Worm (Caenorhabditis elegans) whole organism, young adult: ENCODE results near the gene Y38C1AA.19.

ENCODE experiments used
- F55B11.4 ChIP-seq: sonication (generic microtip); optimal IDR thresholded peaks from 2 replicates; lab custom pipeline; 2016; ENCODE audit warnings: missing compliant biosample characterization, missing genetic modification characterization, borderline replicate concordance; ENCODE audit not compliant: insufficient read depth
- F57A8.1 ChIP-seq: fragments of 200-800 bp; sonication (Bioruptor generic); optimal IDR thresholded peaks from 2 replicates; lab custom pipeline; 2018; ENCODE audit warnings: mild to moderate bottlenecking, missing genetic modification characterization, moderate library complexity, missing compliant biosample characterization
- ama-1 ChIP-seq, 3 experiments: fragments of 150-350 bp in 1 of 3; sonication (generic microtip) in 2 of 3; optimal IDR thresholded peaks; 2 replicates each; lab custom pipeline; 2014 to 2018; ENCODE audit warnings: missing biosample characterization in 2 of 3, missing genetic modification characterization in 2 of 3, missing genetic modification reagents in 2 of 3
- attf-5 ChIP-seq: fragments of 200-800 bp; sonication (Bioruptor generic); optimal IDR thresholded peaks from 2 replicates; lab custom pipeline; 2018; ENCODE audit warnings: mild to moderate bottlenecking, missing genetic modification characterization, missing compliant biosample characterization
- lin-40 ChIP-seq: sonication (generic microtip); optimal IDR thresholded peaks from 2 replicates; lab custom pipeline; 2016; ENCODE audit warnings: missing genetic modification characterization, mild to moderate bottlenecking, missing compliant biosample characterization, missing genotype, missing genetic modification reagents
- mcd-1 ChIP-seq: fragments of 200-800 bp; sonication (Bioruptor generic); IDR thresholded peaks from 2 replicates; pipeline ENCODE4 v1.3.6; 2022; ENCODE audit warnings: missing genetic modification reagents, missing genetic modification characterization, missing compliant biosample characterization

DNA sequence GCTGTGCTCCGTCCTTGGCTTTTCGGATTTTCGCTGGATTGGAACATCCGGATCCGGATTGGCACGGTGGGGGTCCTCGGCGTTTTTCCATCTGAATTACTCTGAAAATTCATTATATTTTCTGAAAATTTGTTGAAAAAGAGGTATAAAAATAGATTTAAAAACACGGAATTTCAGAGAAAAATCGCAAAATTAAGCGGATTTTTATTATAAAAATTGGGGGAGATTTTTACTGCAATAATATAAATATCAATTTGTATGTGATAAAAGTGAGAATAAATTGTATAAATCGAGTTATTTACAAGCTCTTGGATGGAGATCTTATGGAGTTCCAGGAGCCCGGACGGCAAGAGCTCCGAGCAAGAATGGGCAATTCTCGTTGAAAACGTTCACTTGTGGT lies 38.4 kb upstream of the Y38C1AA.19 start, which contains the start of gene tut-1:
- TF ChIP-seq lin-40 (tag; lab: Kevin White, UChicago) (no peak), attf-5 (GFP tag; lab: Kevin White, UChicago) (no peak), mcd-1 (0 out of 2 replicates have a peak, but pooled peaks have one; percentile 23), ama-1 (optimal IDR thresholded peaks at IDR 0.05; lab: Kevin White, UChicago) (no peak), ama-1 (GFP tag; optimal IDR thresholded peaks at IDR 0.05; lab: Kevin White, UChicago) (no peak), F57A8.1 (GFP tag; lab: Kevin White, UChicago) (no peak), F55B11.4 (tag; lab: Kevin White, UChicago) (no peak)
